Worm (Caenorhabditis elegans): ENCODE data around the gene C01G6.2.

DNA sequence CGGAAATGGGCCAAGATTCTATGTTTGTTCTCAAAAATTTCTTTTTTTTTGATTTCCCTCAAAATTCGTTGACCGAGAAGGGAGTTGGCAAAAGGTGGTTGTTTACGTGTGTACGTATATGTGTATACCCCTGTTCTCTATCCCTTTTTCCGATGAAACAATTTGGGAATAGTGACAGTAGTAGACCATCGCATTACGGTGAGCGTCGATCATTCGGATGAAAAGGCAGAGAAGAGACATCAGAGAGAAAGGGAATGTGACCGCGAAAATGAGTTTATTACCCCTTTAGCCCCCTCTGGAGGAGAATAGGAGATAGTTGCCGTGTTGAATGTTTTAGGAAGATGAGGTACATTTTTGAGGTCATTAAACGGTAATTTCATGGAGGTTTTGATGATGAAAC lies 6.8 kb upstream of the C01G6.2 start:
- TF ChIP-seq lin-39 (tag; optimal IDR thresholded peaks at IDR 0.05), result no peak
- TF ChIP-seq elt-3 (tag; optimal IDR thresholded peaks at IDR 0.05), result no peak
- no peak for TF ChIP-seq snpc-4 (tag; optimal IDR thresholded peaks at IDR 0.05)
- TF ChIP-seq unc-62 (GFP tag; optimal IDR thresholded peaks at IDR 0.05), result no peak
